Worm (Caenorhabditis elegans) whole organism, L4 larva: Measurements from ENCODE around the gene R08C7.5.

Experiments used
- F37D6.2 ChIP-seq: sonication (generic microtip); optimal IDR thresholded peaks from 2 replicates; lab custom pipeline; 2016; ENCODE audit warnings: mild to moderate bottlenecking, missing genetic modification characterization, missing compliant biosample characterization
- F44E2.7 ChIP-seq: fragments of 200-800 bp; sonication (Bioruptor generic); IDR thresholded peaks from 2 replicates; pipeline ENCODE4 v2.1.2; 2022; ENCODE audit warnings: missing genetic modification characterization, missing compliant biosample characterization
- T20F7.1 ChIP-seq: fragments of 200-800 bp; sonication (Bioruptor generic); optimal IDR thresholded peaks from 2 replicates; lab custom pipeline; 2018; ENCODE audit warnings: mild to moderate bottlenecking, missing genetic modification characterization, missing compliant biosample characterization
- T26A8.4 ChIP-seq: fragments of 200-800 bp; sonication (Bioruptor generic); IDR thresholded peaks from 2 replicates; pipeline ENCODE4 v1.3.6; 2022; ENCODE audit warnings: missing genetic modification characterization, missing compliant biosample characterization
- Y105C5A.15 ChIP-seq: fragments of 200-800 bp; sonication (Bioruptor generic); IDR thresholded peaks from 2 replicates; pipeline ENCODE4 v1.3.6; 2022; ENCODE audit warnings: missing genetic modification characterization, missing compliant biosample characterization
- Y5F2A.4 ChIP-seq: fragments of 200-800 bp; sonication (Bioruptor generic); optimal IDR thresholded peaks from 2 replicates; lab custom pipeline; 2018; ENCODE audit warnings: mild to moderate bottlenecking, missing genetic modification characterization, missing compliant biosample characterization
- Y75B8A.6 ChIP-seq: fragments of 200-800 bp; sonication (Bioruptor generic); IDR thresholded peaks from 2 replicates; pipeline ENCODE4 v1.3.6; 2022; ENCODE audit warnings: missing genetic modification reagents, missing genetic modification characterization, missing compliant biosample characterization
- ZK337.2 ChIP-seq: fragments of 200-800 bp; sonication (Bioruptor generic); IDR thresholded peaks from 2 replicates; pipeline ENCODE4 v1.3.6; 2022; ENCODE audit warnings: missing genetic modification reagents, missing genetic modification characterization, missing compliant biosample characterization
- aha-1 ChIP-seq: fragments of 150-350 bp; peaks from one replicate; lab custom pipeline; 2014; ENCODE audit warnings: missing biosample characterization, missing genetic modification characterization
- aly-2 ChIP-seq: sonication (generic microtip); optimal IDR thresholded peaks from 2 replicates; lab custom pipeline; 2018; ENCODE audit warnings: missing biosample characterization, missing genetic modification characterization
- ama-1 ChIP-seq: fragments of 150-350 bp; optimal IDR thresholded peaks from 2 replicates; lab custom pipeline; 2014; ENCODE audit warnings: inconsistent platforms, mixed read lengths
- arid-1 ChIP-seq: fragments of 200-800 bp; sonication (Bioruptor generic); conservative IDR thresholded peaks from 2 replicates; pipeline ENCODE4 v1.3.6; 2022; ENCODE audit warnings: missing genetic modification reagents, missing genetic modification characterization, missing compliant biosample characterization
- ceh-28 ChIP-seq: fragments of 150-350 bp; optimal IDR thresholded peaks from 2 replicates; lab custom pipeline; 2014; ENCODE audit warnings: missing biosample characterization, missing genetic modification reagents, missing genetic modification characterization
- daf-12 ChIP-seq: fragments of 150-350 bp; optimal IDR thresholded peaks from 2 replicates; lab custom pipeline; 2014; ENCODE audit warnings: missing biosample characterization, missing genetic modification reagents, missing genetic modification characterization
- daf-19 ChIP-seq: fragments of 200-800 bp; sonication (Bioruptor generic); conservative IDR thresholded peaks from 2 replicates; pipeline ENCODE4 v1.3.6; 2022; ENCODE audit warnings: missing genetic modification characterization, missing compliant biosample characterization
- dmd-6 ChIP-seq: fragments of 200-800 bp; sonication (Bioruptor generic); IDR thresholded peaks from 2 replicates; pipeline ENCODE4 v1.3.6; 2022; ENCODE audit warnings: missing genetic modification reagents, missing genetic modification characterization, missing compliant biosample characterization
- dpl-1 ChIP-seq: fragments of 150-350 bp; optimal IDR thresholded peaks from 2 replicates; lab custom pipeline; 2014; ENCODE audit warnings: missing biosample characterization, missing genetic modification reagents, missing genetic modification characterization
- dve-1 ChIP-seq: sonication (generic microtip); optimal IDR thresholded peaks from 2 replicates; lab custom pipeline; 2017; ENCODE audit warnings: antibody characterized with exemption, mild to moderate bottlenecking, missing genetic modification characterization, missing compliant biosample characterization; ENCODE audit not compliant: insufficient read depth
- egl-27 ChIP-seq: sonication (generic microtip); optimal IDR thresholded peaks from 3 replicates; lab custom pipeline; 2017; ENCODE audit warnings: missing biosample characterization, missing genetic modification reagents, missing genetic modification characterization
- egl-43 ChIP-seq: fragments of 200-800 bp; sonication (Bioruptor generic); IDR thresholded peaks from 2 replicates; pipeline ENCODE4 v1.3.6; 2022; ENCODE audit warnings: missing genetic modification reagents, missing genetic modification characterization, missing compliant biosample characterization
- hif-1 ChIP-seq, 2 experiments: sonication (generic microtip); optimal IDR thresholded peaks; 2 replicates each; lab custom pipeline; 2016 to 2017; ENCODE audit warnings: missing compliant biosample characterization in 2 of 2, missing genetic modification characterization in 2 of 2, missing genetic modification reagents in 2 of 2, missing genotype in 2 of 2, mild to moderate bottlenecking in 1 of 2
- hlh-11 ChIP-seq: fragments of 200-800 bp; sonication (Bioruptor generic); optimal IDR thresholded peaks from 2 replicates; lab custom pipeline; 2018; ENCODE audit warnings: mild to moderate bottlenecking, missing genetic modification characterization, missing compliant biosample characterization
- hlh-30 ChIP-seq: sonication (generic microtip); optimal IDR thresholded peaks from 2 replicates; lab custom pipeline; 2017; ENCODE audit warnings: antibody characterized with exemption, mild to moderate bottlenecking, missing genetic modification characterization, missing compliant biosample characterization; ENCODE audit not compliant: insufficient read depth
- hmg-1.1 ChIP-seq: fragments of 200-800 bp; sonication (Bioruptor generic); IDR thresholded peaks from 2 replicates; pipeline ENCODE4 v1.3.6; 2022; ENCODE audit warnings: missing genetic modification reagents, missing genetic modification characterization, missing compliant biosample characterization
- lin-13 ChIP-seq: fragments of 150-350 bp; optimal IDR thresholded peaks from 2 replicates; lab custom pipeline; 2014; ENCODE audit warnings: missing biosample characterization, missing genetic modification reagents, missing genetic modification characterization
- lin-39 ChIP-seq: fragments of 150-350 bp; optimal IDR thresholded peaks from 2 replicates; lab custom pipeline; 2014; ENCODE audit warnings: missing biosample characterization, missing genetic modification reagents, missing genetic modification characterization
- mdl-1 ChIP-seq, 2 experiments: fragments of 150-350 bp in 1 of 2; sonication (generic microtip) in 1 of 2; optimal IDR thresholded peaks; 2 replicates each; lab custom pipeline; 2014 to 2017; ENCODE audit warnings: missing biosample characterization in 2 of 2, missing genetic modification characterization in 2 of 2
- mep-1 ChIP-seq: fragments of 150-350 bp; sonication (generic microtip); optimal IDR thresholded peaks from 3 replicates; lab custom pipeline; 2014; ENCODE audit warnings: missing biosample characterization, missing genetic modification characterization
- nhr-10 ChIP-seq: fragments of 150-350 bp; optimal IDR thresholded peaks from 2 replicates; lab custom pipeline; 2014; ENCODE audit warnings: missing biosample characterization, missing genetic modification characterization
- nhr-11 ChIP-seq: fragments of 150-350 bp; optimal IDR thresholded peaks from 2 replicates; lab custom pipeline; 2014; ENCODE audit warnings: missing biosample characterization, missing genetic modification characterization
- nhr-111 ChIP-seq: fragments of 200-800 bp; sonication (Bioruptor generic); optimal IDR thresholded peaks from 2 replicates; lab custom pipeline; 2018; ENCODE audit warnings: mild to moderate bottlenecking, missing genetic modification characterization, missing compliant biosample characterization
- nhr-237 ChIP-seq: sonication (generic microtip); optimal IDR thresholded peaks from 2 replicates; lab custom pipeline; 2017; ENCODE audit warnings: missing biosample characterization, missing genetic modification characterization
- nhr-25 ChIP-seq: sonication (generic microtip); optimal IDR thresholded peaks from 2 replicates; lab custom pipeline; 2017; ENCODE audit warnings: missing genetic modification characterization, mild to moderate bottlenecking, missing compliant biosample characterization, antibody characterized with exemption, moderate library complexity, borderline replicate concordance; ENCODE audit not compliant: insufficient read depth
- nhr-41 ChIP-seq: fragments of 200-800 bp; sonication (Bioruptor generic); IDR thresholded peaks from 2 replicates; pipeline ENCODE4 v1.3.6; 2022; ENCODE audit warnings: missing genetic modification reagents, missing genetic modification characterization, missing compliant biosample characterization
- nhr-48 ChIP-seq: sonication (generic microtip); optimal IDR thresholded peaks from 2 replicates; lab custom pipeline; 2016; ENCODE audit warnings: mild to moderate bottlenecking, missing genetic modification characterization, missing compliant biosample characterization
- php-3 ChIP-seq: fragments of 200-800 bp; sonication (Bioruptor generic); IDR thresholded peaks from 2 replicates; pipeline ENCODE4 v1.3.6; 2022; ENCODE audit warnings: missing genetic modification reagents, missing genetic modification characterization, missing compliant biosample characterization
- pqm-1 ChIP-seq: sonication (generic microtip); optimal IDR thresholded peaks from 2 replicates; lab custom pipeline; 2017; ENCODE audit warnings: missing biosample characterization, missing genetic modification characterization
- skn-1 ChIP-seq: fragments of 150-350 bp; optimal IDR thresholded peaks from 2 replicates; lab custom pipeline; 2014; ENCODE audit warnings: missing biosample characterization, missing genetic modification characterization
- snpc-4 ChIP-seq: fragments of 150-350 bp; optimal IDR thresholded peaks from 2 replicates; lab custom pipeline; 2014; ENCODE audit warnings: missing biosample characterization, missing genetic modification characterization
- spr-1 ChIP-seq: sonication (generic microtip); optimal IDR thresholded peaks from 2 replicates; lab custom pipeline; 2016; ENCODE audit warnings: mild to moderate bottlenecking, missing genetic modification characterization, missing compliant biosample characterization
- spr-3 ChIP-seq: fragments of 200-800 bp; sonication (Bioruptor generic); optimal IDR thresholded peaks from 2 replicates; lab custom pipeline; 2018; ENCODE audit warnings: mild to moderate bottlenecking, missing genetic modification characterization, missing compliant biosample characterization
- unc-130 ChIP-seq: sonication (generic microtip); optimal IDR thresholded peaks from 2 replicates; lab custom pipeline; 2016; ENCODE audit warnings: missing genetic modification reagents, missing genetic modification characterization, missing compliant biosample characterization
- zag-1 ChIP-seq: fragments of 150-350 bp; optimal IDR thresholded peaks from 2 replicates; lab custom pipeline; 2014; ENCODE audit warnings: missing biosample characterization, missing genetic modification characterization
- zfp-3 ChIP-seq: fragments of 200-800 bp; sonication (Bioruptor generic); conservative IDR thresholded peaks from 2 replicates; pipeline ENCODE4 v1.3.6; 2022; ENCODE audit warnings: missing genetic modification reagents, missing genetic modification characterization, missing compliant biosample characterization
- zip-11 ChIP-seq: fragments of 200-800 bp; sonication (Bioruptor generic); IDR thresholded peaks from 2 replicates; pipeline ENCODE4 v1.3.6; 2022; ENCODE audit warnings: missing genetic modification characterization, missing compliant biosample characterization
- ztf-11 ChIP-seq: fragments of 150-350 bp; optimal IDR thresholded peaks from 2 replicates; lab custom pipeline; 2014; ENCODE audit warnings: missing biosample characterization, missing genetic modification characterization
- ztf-7 ChIP-seq: fragments of 150-350 bp; optimal IDR thresholded peaks from 2 replicates; lab custom pipeline; 2014; ENCODE audit warnings: missing biosample characterization, missing genetic modification characterization

R08C7.5 gene

ce11 chrIV:4469055-4469454, 39.0 kb downstream of the R08C7.5 start:
- peak; percentile 73 for TF ChIP-seq aha-1
- no peak for TF ChIP-seq snpc-4
- TF ChIP-seq Y75B8A.6 (GFP tag; lab: Robert Waterston, UW), result 0 out of 2 replicates have a peak, but pooled peaks have one; percentile 35
- TF ChIP-seq ZK337.2 (GFP tag; lab: Robert Waterston, UW), result no peak
- TF ChIP-seq Y5F2A.4 (GFP tag; lab: Kevin White, UChicago), result no peak
- peak; percentile 41 for TF ChIP-seq ama-1

- TF ChIP-seq zag-1 (tag; lab: Kevin White, UChicago), result no peak
- peak; percentile 65 for TF ChIP-seq zfp-3 (GFP tag; lab: Robert Waterston, UW)
- TF ChIP-seq F37D6.2 (tag; lab: Kevin White, UChicago), result peak; percentile 18
- TF ChIP-seq nhr-111 (GFP tag; lab: Kevin White, UChicago), result no peak
- TF ChIP-seq dpl-1, result peak; percentile 25
- TF ChIP-seq nhr-41 (GFP tag; lab: Robert Waterston, UW), result no peak
- TF ChIP-seq nhr-237 (tag; lab: Kevin White, UChicago), result no peak
- peak; percentile 86 for TF ChIP-seq hlh-11 (tag; lab: Kevin White, UChicago)
- TF ChIP-seq dve-1, result peak; percentile 75
- TF ChIP-seq nhr-10 (tag; lab: Kevin White, UChicago), result no peak
- peak; percentile 70 for TF ChIP-seq nhr-11 (tag; lab: Kevin White, UChicago)
- TF ChIP-seq aly-2 (tag; lab: Kevin White, UChicago), result no peak
- TF ChIP-seq ztf-11 (tag; lab: Kevin White, UChicago), result no peak
- no peak for TF ChIP-seq lin-13 (GFP tag; lab: Kevin White, UChicago)
- TF ChIP-seq egl-43 (GFP tag; lab: Robert Waterston, UW), result no peak
- no peak for TF ChIP-seq T20F7.1 (GFP tag; lab: Kevin White, UChicago)
- TF ChIP-seq aha-1, result peak; percentile 96
- peak; percentile 42 for TF ChIP-seq spr-3
- TF ChIP-seq T26A8.4, result peak; percentile 58; the same call in 1 of the 2 replicates
- TF ChIP-seq mdl-1 (tag; optimal IDR thresholded peaks at IDR 0.05; lab: Kevin White, UChicago), result peak; percentile 74 to 99
- TF ChIP-seq zip-11 (GFP tag; lab: Robert Waterston, UW), result no peak
- peak; percentile 60 for TF ChIP-seq hmg-1.1 (GFP tag; lab: Robert Waterston, UW)
- TF ChIP-seq nhr-25 (tag; lab: Kevin White, UChicago), result peak; percentile 71
- 0 out of 2 replicates have a peak, but pooled peaks have one; percentile 4 for TF ChIP-seq arid-1 (GFP tag; lab: Robert Waterston, UW)
- TF ChIP-seq daf-19 (GFP tag; lab: Robert Waterston, UW), result no peak; the same call in 1 of the 2 replicates
- TF ChIP-seq ceh-28 (tag; lab: Kevin White, UChicago), result no peak
- TF ChIP-seq snpc-4, result no peak
- no peak for TF ChIP-seq Y75B8A.6 (GFP tag; lab: Robert Waterston, UW)
- no peak for TF ChIP-seq ztf-7 (tag; lab: Kevin White, UChicago)
- no peak for TF ChIP-seq unc-130 (GFP tag; lab: Kevin White, UChicago)
- TF ChIP-seq mep-1 (tag; lab: Kevin White, UChicago), result peak; percentile 58
- TF ChIP-seq spr-1 (tag; lab: Kevin White, UChicago), result no peak
- peak; percentile 1 to 71 for TF ChIP-seq hif-1 (tag; optimal IDR thresholded peaks at IDR 0.05; lab: Kevin White, UChicago)
- peak; percentile 45 for TF ChIP-seq php-3 (GFP tag; lab: Robert Waterston, UW)
- TF ChIP-seq Y105C5A.15 (GFP tag; lab: Robert Waterston, UW), result peak; percentile 20; the same call in 1 of the 2 replicates
- no peak for TF ChIP-seq egl-27 (tag; lab: Kevin White, UChicago)
- TF ChIP-seq nhr-48 (tag; lab: Kevin White, UChicago), result no peak
- TF ChIP-seq skn-1 (tag; lab: Kevin White, UChicago), result no peak
- no peak for TF ChIP-seq pqm-1 (tag; lab: Kevin White, UChicago)
- peak; percentile 82 for TF ChIP-seq dmd-6
- no peak for TF ChIP-seq daf-12
- TF ChIP-seq F44E2.7 (GFP tag; lab: Robert Waterston, UW), result no peak
- no peak for TF ChIP-seq lin-39 (tag; lab: Kevin White, UChicago)
- peak; percentile 97 for TF ChIP-seq hlh-30
Observed at ce11 chrIV:4469770-4470709, 40.0 kb downstream of the R08C7.5 start.
